Worm (Caenorhabditis elegans): ENCODE measurements around the gene frpr-18.
A peak's percentile ranks its signal among the peaks of the same experiment; 100 is the strongest.

DNA sequence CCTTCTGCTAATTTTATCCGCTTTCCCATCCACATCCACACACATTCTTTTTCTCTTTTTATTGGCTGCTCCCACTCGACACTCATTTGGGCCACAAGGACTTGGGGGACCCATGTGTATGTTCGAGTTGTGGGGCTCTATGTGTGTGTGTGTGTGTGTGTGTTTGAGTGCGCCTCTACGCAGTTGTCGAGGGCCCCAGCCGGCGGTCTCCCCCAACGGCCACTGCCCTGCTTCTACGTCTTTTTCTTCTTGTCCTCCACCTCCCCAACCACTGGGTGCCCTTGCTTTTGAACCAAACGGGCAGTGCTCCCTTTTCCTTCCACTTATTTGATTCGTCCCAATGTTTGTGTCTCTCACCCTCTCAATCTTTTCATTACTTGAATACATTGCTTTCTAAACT is 10.5 kb downstream of the frpr-18 start:
- TF ChIP-seq unc-130 (GFP tag; optimal IDR thresholded peaks at IDR 0.05), result no peak
- TF ChIP-seq snpc-4 (GFP tag; optimal IDR thresholded peaks at IDR 0.05), result no peak
- no peak for TF ChIP-seq snpc-4 (tag; optimal IDR thresholded peaks at IDR 0.05)
- TF ChIP-seq F10E7.11 (tag; optimal IDR thresholded peaks at IDR 0.05), result no peak
- no peak for TF ChIP-seq B0019.2 (GFP tag; conservative IDR thresholded peaks at IDR 0.05)
- TF ChIP-seq pha-4 (tag; optimal IDR thresholded peaks at IDR 0.05), result no peak
- TF ChIP-seq zfh-2 (GFP tag; conservative IDR thresholded peaks at IDR 0.05), result peak; percentile 82
- TF ChIP-seq Y95B8A.8 (GFP tag; IDR thresholded peaks at IDR 0.05), result no peak
- TF ChIP-seq unc-62 (GFP tag; optimal IDR thresholded peaks at IDR 0.05), result no peak
- TF ChIP-seq lsy-27 (tag; optimal IDR thresholded peaks at IDR 0.05; ENCODE audit: borderline replicate concordance, insufficient read depth), result no peak
